Worm (Caenorhabditis elegans) whole organism, mixed stage, embryonic: ENCODE results near the gene hex-3.

Experiments
- ceh-83 ChIP-seq: fragments of 200-800 bp; sonication (Bioruptor generic); optimal IDR thresholded peaks from 2 replicates; lab custom pipeline; 2018; ENCODE audit warnings: mild to moderate bottlenecking, missing genetic modification characterization, missing compliant biosample characterization
- ces-1 ChIP-seq: fragments of 150-350 bp; optimal IDR thresholded peaks from 2 replicates; lab custom pipeline; 2014; ENCODE audit warnings: missing biosample characterization, missing genetic modification reagents, missing genetic modification characterization
- elt-1 ChIP-seq: sonication (generic microtip); optimal IDR thresholded peaks from 2 replicates; lab custom pipeline; 2017; ENCODE audit warnings: missing genetic modification characterization, mild to moderate bottlenecking, missing compliant biosample characterization, antibody characterized with exemption, moderate library complexity, borderline replicate concordance; ENCODE audit not compliant: insufficient read depth
- elt-3 ChIP-seq: fragments of 150-350 bp; optimal IDR thresholded peaks from 2 replicates; lab custom pipeline; 2014; ENCODE audit warnings: missing biosample characterization, missing genetic modification characterization
- flh-1 ChIP-seq: fragments of 200-800 bp; sonication (Bioruptor generic); optimal IDR thresholded peaks from 2 replicates; lab custom pipeline; 2018; ENCODE audit warnings: mild to moderate bottlenecking, missing genetic modification characterization, moderate library complexity, missing compliant biosample characterization
- hlh-1 ChIP-seq: fragments of 150-350 bp; optimal IDR thresholded peaks from 2 replicates; lab custom pipeline; 2014; ENCODE audit warnings: missing biosample characterization, missing genetic modification reagents, missing genetic modification characterization
- mab-5 ChIP-seq: fragments of 150-350 bp; optimal IDR thresholded peaks from 2 replicates; lab custom pipeline; 2014; ENCODE audit warnings: missing biosample characterization, missing genetic modification characterization
- nhr-237 ChIP-seq: fragments of 150-350 bp; optimal IDR thresholded peaks from 2 replicates; lab custom pipeline; 2014; ENCODE audit warnings: missing biosample characterization, missing genetic modification characterization
- nhr-76 ChIP-seq: sonication (generic microtip); optimal IDR thresholded peaks from 2 replicates; lab custom pipeline; 2017; ENCODE audit warnings: missing biosample characterization, missing genetic modification characterization
- snpc-4 ChIP-seq: fragments of 150-350 bp; optimal IDR thresholded peaks from 2 replicates; lab custom pipeline; 2014; ENCODE audit warnings: missing biosample characterization, missing genetic modification characterization
- unc-62 ChIP-seq: fragments of 150-350 bp; optimal IDR thresholded peaks from 2 replicates; lab custom pipeline; 2014; ENCODE audit warnings: missing biosample characterization, missing genetic modification reagents, missing genetic modification characterization
- ztf-11 ChIP-seq: fragments of 150-350 bp; optimal IDR thresholded peaks from 2 replicates; lab custom pipeline; 2014; ENCODE audit warnings: missing biosample characterization, missing genetic modification characterization

DNA sequence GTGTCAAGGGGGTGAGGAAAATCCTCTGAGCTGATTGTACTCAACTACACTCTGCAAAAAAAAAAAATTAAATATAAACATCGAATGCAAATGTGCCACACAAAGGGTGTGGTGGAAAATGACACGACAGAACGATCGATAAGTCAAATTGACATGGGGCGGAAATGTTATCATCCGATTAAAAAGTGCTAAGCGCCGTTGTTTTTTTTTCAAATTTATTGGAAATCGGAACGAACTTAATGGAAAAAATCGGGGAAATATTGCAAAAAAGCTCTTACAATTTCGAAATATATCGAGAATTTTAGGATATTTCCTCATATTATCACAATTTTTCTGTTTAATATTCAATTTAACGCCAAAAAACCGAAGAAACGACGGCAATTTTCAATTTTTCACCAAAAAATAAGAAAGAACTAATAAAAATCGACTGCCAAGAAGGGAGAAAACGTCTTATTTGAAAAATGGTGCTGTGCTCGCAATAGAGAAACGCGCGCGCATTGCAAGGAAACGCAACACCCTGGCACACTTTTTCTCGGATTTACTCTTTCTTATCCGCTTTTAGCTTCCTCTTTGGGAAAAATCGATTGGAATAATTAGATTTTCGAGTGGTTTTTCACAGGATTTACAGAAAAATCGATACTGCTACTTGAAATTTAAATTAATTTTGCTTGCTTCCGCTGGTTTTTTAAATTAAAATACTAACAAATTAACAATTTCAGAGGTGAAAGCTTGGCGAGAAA lies 19.8 kb downstream of the hex-3 start, which contains the start of the genes cey-4 and vps-50:
- TF ChIP-seq nhr-76: no peak
- TF ChIP-seq unc-62 (GFP tag; lab: Kevin White, UChicago): no peak
- no peak for TF ChIP-seq snpc-4 (tag; lab: Kevin White, UChicago)
- TF ChIP-seq flh-1 (GFP tag; lab: Kevin White, UChicago): no peak
- no peak for TF ChIP-seq mab-5 (tag; lab: Kevin White, UChicago)
- no peak for TF ChIP-seq nhr-237 (tag; lab: Kevin White, UChicago)
- TF ChIP-seq elt-1 (tag; lab: Kevin White, UChicago): no peak
- TF ChIP-seq ces-1: peak; percentile 92
- TF ChIP-seq elt-3: no peak
- no peak for TF ChIP-seq ztf-11
- no peak for TF ChIP-seq ceh-83 (GFP tag; lab: Kevin White, UChicago)
- TF ChIP-seq hlh-1 (tag; lab: Kevin White, UChicago): peak; percentile 7
